Worm (Caenorhabditis elegans) whole organism, L1 larva: Measurements from ENCODE around the gene sru-38.
A peak's percentile ranks its signal among the peaks of the same experiment; 100 is the strongest.

ENCODE experiments used
- C34B4.2 ChIP-seq: sonication (generic microtip); optimal IDR thresholded peaks from 2 replicates; lab custom pipeline; 2017; ENCODE audit warnings: mild to moderate bottlenecking, missing genetic modification characterization, missing compliant biosample characterization
- aha-1 ChIP-seq: fragments of 150-350 bp; optimal IDR thresholded peaks from 2 replicates; lab custom pipeline; 2014; ENCODE audit warnings: missing biosample characterization, missing genetic modification characterization
- ama-1 ChIP-seq: fragments of 150-350 bp; optimal IDR thresholded peaks from 2 replicates; lab custom pipeline; 2014
- blmp-1 ChIP-seq: fragments of 150-350 bp; optimal IDR thresholded peaks from 2 replicates; lab custom pipeline; 2014; ENCODE audit warnings: missing biosample characterization, missing genetic modification characterization
- ceh-82 ChIP-seq, 3 experiments: fragments of 150-350 bp in 1 of 3; sonication (generic microtip) in 2 of 3; optimal IDR thresholded peaks; 2 replicates each; lab custom pipeline; 2014 to 2017; ENCODE audit warnings: missing biosample characterization in 3 of 3, missing genetic modification characterization in 3 of 3
- ceh-90 ChIP-seq: sonication (generic microtip); optimal IDR thresholded peaks from 2 replicates; lab custom pipeline; 2016; ENCODE audit warnings: missing genetic modification characterization, missing compliant biosample characterization
- dpl-1 ChIP-seq, 3 experiments: fragments of 150-350 bp in 2 of 3; sonication (generic microtip) in 1 of 3; optimal IDR thresholded peaks; 2 replicates each; lab custom pipeline; 2014 to 2017; ENCODE audit warnings: missing biosample characterization in 3 of 3, missing genetic modification characterization in 3 of 3, missing genetic modification reagents in 3 of 3
- dsc-1 ChIP-seq: sonication (generic microtip); optimal IDR thresholded peaks from 2 replicates; lab custom pipeline; 2016; ENCODE audit warnings: mild to moderate bottlenecking, missing genetic modification characterization, missing compliant biosample characterization
- efl-1 ChIP-seq, 4 experiments: fragments of 150-350 bp; optimal IDR thresholded peaks in 3 of 4; peaks in 1 of 4; 1 replicate in 1 of 4; 2 replicates in 3 of 4; lab custom pipeline; 2014; ENCODE audit warnings: missing biosample characterization in 2 of 4, missing genetic modification characterization in 2 of 4, missing genetic modification reagents in 2 of 4
- egl-27 ChIP-seq, 2 experiments: fragments of 150-350 bp in 1 of 2; sonication (generic microtip); optimal IDR thresholded peaks; 3 replicates each; lab custom pipeline; 2017 to 2018; ENCODE audit warnings: missing biosample characterization in 2 of 2, missing genetic modification characterization in 2 of 2, missing genetic modification reagents in 2 of 2
- elt-2 ChIP-seq: sonication (generic microtip); optimal IDR thresholded peaks from 2 replicates; lab custom pipeline; 2016; ENCODE audit warnings: missing genetic modification characterization, mild to moderate bottlenecking, inconsistent platforms, missing compliant biosample characterization, missing genetic modification reagents
- elt-3 ChIP-seq, 6 experiments: fragments of 150-350 bp in 1 of 6; sonication (generic microtip); optimal IDR thresholded peaks; 2 replicates each; lab custom pipeline; 2017 to 2018; ENCODE audit warnings: missing biosample characterization in 6 of 6, missing genetic modification characterization in 6 of 6, inconsistent platforms in 1 of 6
- fkh-10 ChIP-seq: sonication (generic microtip); optimal IDR thresholded peaks from 2 replicates; lab custom pipeline; 2017; ENCODE audit warnings: missing biosample characterization, missing genetic modification reagents, missing genetic modification characterization
- fkh-4 ChIP-seq: sonication (generic microtip); optimal IDR thresholded peaks from 2 replicates; lab custom pipeline; 2016; ENCODE audit warnings: missing compliant biosample characterization, missing genetic modification characterization, borderline replicate concordance
- fkh-8 ChIP-seq: sonication (generic microtip); optimal IDR thresholded peaks from 2 replicates; lab custom pipeline; 2016; ENCODE audit warnings: mild to moderate bottlenecking, missing genetic modification characterization, missing compliant biosample characterization
- grh-1 ChIP-seq: fragments of 200-800 bp; sonication (Bioruptor generic); IDR thresholded peaks from 2 replicates; pipeline ENCODE4 v1.3.6; 2022; ENCODE audit warnings: missing genetic modification reagents, missing genetic modification characterization, missing compliant biosample characterization
- hlh-17 ChIP-seq: fragments of 200-800 bp; sonication (Bioruptor generic); optimal IDR thresholded peaks from 2 replicates; lab custom pipeline; 2018; ENCODE audit warnings: missing genetic modification characterization, mild to moderate bottlenecking, missing compliant biosample characterization, moderate library complexity, borderline replicate concordance
- hpl-2 ChIP-seq: fragments of 150-350 bp; optimal IDR thresholded peaks from 2 replicates; lab custom pipeline; 2014; ENCODE audit warnings: missing biosample characterization, missing genetic modification reagents, missing genetic modification characterization
- irx-1 ChIP-seq: sonication (generic microtip); optimal IDR thresholded peaks from 2 replicates; lab custom pipeline; 2016; ENCODE audit warnings: missing genetic modification characterization, missing compliant biosample characterization
- lin-13 ChIP-seq: fragments of 150-350 bp; optimal IDR thresholded peaks from 2 replicates; lab custom pipeline; 2014; ENCODE audit warnings: missing biosample characterization, missing genetic modification reagents, missing genetic modification characterization
- lin-14 ChIP-seq: fragments of 200-800 bp; sonication (Bioruptor generic); optimal IDR thresholded peaks from 2 replicates; lab custom pipeline; 2018; ENCODE audit warnings: mild to moderate bottlenecking, missing genetic modification characterization, moderate library complexity, missing compliant biosample characterization
- lin-35 ChIP-seq, 2 experiments: fragments of 150-350 bp; optimal IDR thresholded peaks; 2 replicates each; lab custom pipeline; 2014; ENCODE audit warnings: missing biosample characterization in 2 of 2, missing genetic modification characterization in 2 of 2, missing genetic modification reagents in 2 of 2
- lsy-2 ChIP-seq, 2 experiments: fragments of 150-350 bp; optimal IDR thresholded peaks; 2 replicates each; lab custom pipeline; 2014; ENCODE audit warnings: missing biosample characterization in 2 of 2, missing genetic modification characterization in 2 of 2
- mdl-1 ChIP-seq, 2 experiments: fragments of 150-350 bp; optimal IDR thresholded peaks; 2 replicates each; lab custom pipeline; 2014 to 2017; ENCODE audit warnings: missing biosample characterization in 2 of 2, missing genetic modification characterization in 2 of 2, inconsistent platforms in 1 of 2
- mef-2 ChIP-seq: fragments of 150-350 bp; optimal IDR thresholded peaks from 2 replicates; lab custom pipeline; 2014; ENCODE audit warnings: missing biosample characterization, missing genetic modification characterization
- mep-1 ChIP-seq: fragments of 150-350 bp; optimal IDR thresholded peaks from 2 replicates; lab custom pipeline; 2014; ENCODE audit warnings: missing biosample characterization, missing genetic modification characterization
- nhr-19 ChIP-seq: fragments of 200-800 bp; sonication (Bioruptor generic); conservative IDR thresholded peaks from 2 replicates; pipeline ENCODE4 v1.3.6; 2022; ENCODE audit warnings: missing genetic modification characterization, missing compliant biosample characterization
- nhr-20 ChIP-seq: sonication (generic microtip); optimal IDR thresholded peaks from 2 replicates; lab custom pipeline; 2016; ENCODE audit warnings: mild to moderate bottlenecking, missing genetic modification characterization, missing compliant biosample characterization
- nhr-47 ChIP-seq: sonication (generic microtip); optimal IDR thresholded peaks from 2 replicates; lab custom pipeline; 2016; ENCODE audit warnings: mild to moderate bottlenecking, missing genetic modification characterization, moderate library complexity, missing compliant biosample characterization
- nhr-71 ChIP-seq: sonication (generic microtip); optimal IDR thresholded peaks from 2 replicates; lab custom pipeline; 2016; ENCODE audit warnings: mild to moderate bottlenecking, missing genetic modification characterization, moderate library complexity, missing compliant biosample characterization
- nhr-77 ChIP-seq: fragments of 150-350 bp; optimal IDR thresholded peaks from 2 replicates; lab custom pipeline; 2014; ENCODE audit warnings: missing biosample characterization, missing genetic modification characterization
- nhr-85 ChIP-seq: sonication (generic microtip); peaks from one replicate; lab custom pipeline; 2016; ENCODE audit warnings: missing genetic modification characterization, inconsistent platforms, missing compliant biosample characterization
- nhr-90 ChIP-seq: sonication (generic microtip); optimal IDR thresholded peaks from 2 replicates; lab custom pipeline; 2016; ENCODE audit warnings: mild to moderate bottlenecking, missing genetic modification characterization, missing compliant biosample characterization; ENCODE audit not compliant: poor library complexity
- rnt-1 ChIP-seq: sonication (generic microtip); optimal IDR thresholded peaks from 2 replicates; lab custom pipeline; 2016; ENCODE audit warnings: mild to moderate bottlenecking, missing genetic modification characterization, moderate library complexity, missing compliant biosample characterization
- snu-23 ChIP-seq: sonication (generic microtip); optimal IDR thresholded peaks from 2 replicates; lab custom pipeline; 2016; ENCODE audit warnings: missing genetic modification characterization, missing compliant biosample characterization
- swsn-7 ChIP-seq: sonication (generic microtip); optimal IDR thresholded peaks from 2 replicates; lab custom pipeline; 2016; ENCODE audit warnings: missing genetic modification characterization, missing compliant biosample characterization
- tbx-2 ChIP-seq: sonication (generic microtip); optimal IDR thresholded peaks from 2 replicates; lab custom pipeline; 2016; ENCODE audit warnings: missing genetic modification characterization, missing compliant biosample characterization
- unc-130 ChIP-seq: fragments of 150-350 bp; optimal IDR thresholded peaks from 2 replicates; lab custom pipeline; 2017; ENCODE audit warnings: missing biosample characterization, missing genetic modification characterization, inconsistent platforms
- unc-30 ChIP-seq: sonication (generic microtip); optimal IDR thresholded peaks from 2 replicates; lab custom pipeline; 2017; ENCODE audit warnings: missing biosample characterization, missing genetic modification characterization
- unc-86 ChIP-seq: sonication (generic microtip); optimal IDR thresholded peaks from 2 replicates; lab custom pipeline; 2016; ENCODE audit warnings: missing genetic modification characterization, missing compliant biosample characterization
- unc-98 ChIP-seq: fragments of 200-800 bp; sonication (Bioruptor generic); IDR thresholded peaks from 2 replicates; pipeline ENCODE4 v1.3.6; 2022; ENCODE audit warnings: missing genetic modification characterization, missing compliant biosample characterization
- xbp-1 ChIP-seq: sonication (generic microtip); optimal IDR thresholded peaks from 2 replicates; lab custom pipeline; 2016; ENCODE audit warnings: missing genetic modification characterization, missing compliant biosample characterization
- zip-4 ChIP-seq: fragments of 200-800 bp; sonication (Bioruptor generic); optimal IDR thresholded peaks from 2 replicates; lab custom pipeline; 2018; ENCODE audit warnings: mild to moderate bottlenecking, missing genetic modification characterization, moderate library complexity, missing compliant biosample characterization

Gene sru-38

ce11 chrV:9859863-9860262, 24.0 kb upstream of the sru-38 start, which contains the start of gene lsy-12:
Gene lsy-12 (minus strand): TSS chrV:9859963.
- TF ChIP-seq rnt-1 (tag; lab: Kevin White, UChicago) (no peak), efl-1 (optimal IDR thresholded peaks at IDR 0.05; lab: Kevin White, UChicago) (no peak), efl-1 (GFP tag; optimal IDR thresholded peaks at IDR 0.05 in 1 of 2; lab: Kevin White, UChicago) (peak in 1 of 2 experiments; percentile 47)
- TF ChIP-seq, all 84 proteins: peak for 1

ce11 chrV:9856978-9857377, 21.1 kb upstream of the sru-38 start:
- TF ChIP-seq elt-2 (tag; lab: Kevin White, UChicago), result peak; percentile 49
- no peak for TF ChIP-seq unc-30 (tag; lab: Kevin White, UChicago)

- no peak for TF ChIP-seq unc-98 (GFP tag; lab: Robert Waterston, UW)
- TF ChIP-seq fkh-10 (GFP tag; lab: Kevin White, UChicago), result no peak
- TF ChIP-seq mep-1 (tag; lab: Kevin White, UChicago), result peak; percentile 64
- TF ChIP-seq C34B4.2 (tag; lab: Kevin White, UChicago), result no peak
- peak in 1 of 6 experiments; percentile 25 for TF ChIP-seq elt-3 (tag; optimal IDR thresholded peaks at IDR 0.05; lab: Kevin White, UChicago)
- peak; percentile 31 for TF ChIP-seq fkh-8 (tag; lab: Kevin White, UChicago)
- peak; percentile 61 for TF ChIP-seq snu-23 (GFP tag; lab: Kevin White, UChicago)
- peak; percentile 51 to 67 for TF ChIP-seq efl-1 (optimal IDR thresholded peaks at IDR 0.05; lab: Kevin White, UChicago)
- TF ChIP-seq efl-1 (GFP tag; optimal IDR thresholded peaks at IDR 0.05 in 1 of 2; lab: Kevin White, UChicago), result peak; percentile 41 to 89
- peak; percentile 56 for TF ChIP-seq nhr-20
- peak in 1 of 2 experiments; percentile 32 for TF ChIP-seq mdl-1 (tag; optimal IDR thresholded peaks at IDR 0.05; lab: Kevin White, UChicago)
- peak; percentile 9 for TF ChIP-seq nhr-90
- peak; percentile 32 for TF ChIP-seq nhr-47 (tag; lab: Kevin White, UChicago)
- peak; percentile 75 for TF ChIP-seq blmp-1 (tag; lab: Kevin White, UChicago)
- no peak for TF ChIP-seq nhr-77 (tag; lab: Kevin White, UChicago)
- TF ChIP-seq ama-1 (lab: Kevin White, UChicago), result peak; percentile 4
- peak; percentile 42 for TF ChIP-seq nhr-19 (GFP tag; lab: Robert Waterston, UW)
- peak in 2 of 3 experiments; percentile 45 to 51 for TF ChIP-seq dpl-1 (GFP tag; optimal IDR thresholded peaks at IDR 0.05; lab: Kevin White, UChicago)
- TF ChIP-seq xbp-1 (tag; lab: Kevin White, UChicago), result peak; percentile 70
- peak; percentile 45 for TF ChIP-seq swsn-7 (tag; lab: Kevin White, UChicago)
- TF ChIP-seq lsy-2 (tag; optimal IDR thresholded peaks at IDR 0.05; lab: Kevin White, UChicago), result peak; percentile 38 to 40
- no peak for TF ChIP-seq hpl-2
- peak; percentile 31 for TF ChIP-seq nhr-71 (tag; lab: Kevin White, UChicago)
- peak; percentile 66 for TF ChIP-seq nhr-85
- TF ChIP-seq irx-1 (tag; lab: Kevin White, UChicago), result peak; percentile 8
- no peak for TF ChIP-seq grh-1 (GFP tag; lab: Robert Waterston, UW)
- peak; percentile 67 for TF ChIP-seq rnt-1 (tag; lab: Kevin White, UChicago)
- TF ChIP-seq tbx-2, result peak; percentile 33
- TF ChIP-seq lin-35 (GFP tag; optimal IDR thresholded peaks at IDR 0.05; lab: Kevin White, UChicago), result peak; percentile 11 to 51
- TF ChIP-seq lin-14 (GFP tag; lab: Kevin White, UChicago), result peak; percentile 83
- TF ChIP-seq dsc-1, result peak; percentile 9
- TF ChIP-seq unc-86 (tag; lab: Kevin White, UChicago), result no peak
- TF ChIP-seq, all 84 proteins: peak for 24
Observed at ce11 chrV:9855920-9856852, 20.3 kb upstream of the sru-38 start.

- peak in 1 of 3 experiments; percentile 19 for TF ChIP-seq ceh-82 (tag; optimal IDR thresholded peaks at IDR 0.05; lab: Kevin White, UChicago)
- no peak for TF ChIP-seq egl-27 (tag; optimal IDR thresholded peaks at IDR 0.05; lab: Kevin White, UChicago)
- TF ChIP-seq mef-2 (tag; lab: Kevin White, UChicago), result no peak
- TF ChIP-seq snu-23 (GFP tag; lab: Kevin White, UChicago), result no peak
- no peak for TF ChIP-seq unc-130 (tag; lab: Kevin White, UChicago)
- TF ChIP-seq nhr-47 (tag; lab: Kevin White, UChicago), result no peak
- no peak for TF ChIP-seq aha-1
- TF ChIP-seq zip-4 (GFP tag; lab: Kevin White, UChicago), result no peak
- TF ChIP-seq dsc-1, result no peak
- TF ChIP-seq hlh-17 (GFP tag; lab: Kevin White, UChicago), result no peak
- no peak for TF ChIP-seq lin-13 (GFP tag; lab: Kevin White, UChicago)
- TF ChIP-seq fkh-4 (tag; lab: Kevin White, UChicago), result no peak
- peak in 1 of 2 experiments; percentile 12 for TF ChIP-seq lsy-2 (tag; optimal IDR thresholded peaks at IDR 0.05; lab: Kevin White, UChicago)
- peak in 1 of 2 experiments; percentile 1 for TF ChIP-seq efl-1 (optimal IDR thresholded peaks at IDR 0.05; lab: Kevin White, UChicago)
- TF ChIP-seq efl-1 (GFP tag; optimal IDR thresholded peaks at IDR 0.05 in 1 of 2; lab: Kevin White, UChicago), result no peak
- TF ChIP-seq ceh-90 (tag; lab: Kevin White, UChicago), result no peak
Observed at ce11 chrV:9853801-9854200, 18.0 kb upstream of the sru-38 start.
